Fruit fly (Drosophila melanogaster) whole organism, wandering third instar larva: ENCODE results near the gene CG4629.

Experiments
- CrebA ChIP-seq: fragments of 200-800 bp; sonication (Bioruptor generic); optimal IDR thresholded peaks from 2 replicates; lab custom pipeline; 2016; ENCODE audit warnings: missing biosample characterization, mild to moderate bottlenecking, missing genetic modification characterization, borderline replicate concordance
- Dfd ChIP-seq: fragments of >200 bp; optimal IDR thresholded peaks from 2 replicates; lab custom pipeline; 2017; ENCODE audit warnings: missing biosample characterization, missing genetic modification characterization
- GATAd ChIP-seq: sonication (Bioruptor generic); optimal IDR thresholded peaks from 2 replicates; lab custom pipeline; 2016; ENCODE audit warnings: missing biosample characterization, missing genetic modification characterization
- Hr83 ChIP-seq: fragments of 200-300 bp; sonication (Bioruptor generic); optimal IDR thresholded peaks from 2 replicates; lab custom pipeline; 2016; ENCODE audit warnings: missing biosample characterization, mild to moderate bottlenecking, missing genetic modification characterization, moderate library complexity; ENCODE audit not compliant: poor library complexity, severe bottlenecking
- OdsH ChIP-seq: fragments of 200-800 bp; sonication (Bioruptor generic); optimal IDR thresholded peaks from 2 replicates; lab custom pipeline; 2016; ENCODE audit warnings: missing biosample characterization, mild to moderate bottlenecking, missing genetic modification characterization
- Rel ChIP-seq, 2 experiments: fragments of 200-800 bp; sonication (Bioruptor generic) in 1 of 2; optimal IDR thresholded peaks; 2 replicates in 1 of 2; 3 replicates in 1 of 2; lab custom pipeline; 2016 to 2019; ENCODE audit warnings: mild to moderate bottlenecking in 2 of 2, missing biosample characterization in 2 of 2, missing genetic modification characterization in 2 of 2, moderate library complexity in 1 of 2
- Sp1 ChIP-seq: fragments of 200-800 bp; sonication (Bioruptor generic); optimal IDR thresholded peaks from 3 replicates; lab custom pipeline; 2019; ENCODE audit warnings: missing biosample characterization, mild to moderate bottlenecking, missing genetic modification characterization, moderate library complexity
- Vsx2 ChIP-seq: fragments of 200-300, 225-300 bp; sonication (Bioruptor generic); optimal IDR thresholded peaks from 2 replicates; lab custom pipeline; 2018; ENCODE audit warnings: missing biosample characterization, missing genetic modification characterization; ENCODE audit not compliant: partially characterized antibody
- dl ChIP-seq, 2 experiments: fragments of 175-275, 200-275 bp in 1 of 2; fragments of 200-275 bp in 1 of 2; sonication (Bioruptor generic); optimal IDR thresholded peaks; lab custom pipeline; 2018; ENCODE audit warnings: mild to moderate bottlenecking in 2 of 2, missing biosample characterization in 2 of 2, missing genetic modification characterization in 2 of 2, moderate library complexity in 2 of 2; ENCODE audit not compliant: partially characterized antibody in 2 of 2, insufficient read depth in 1 of 2
- dsf ChIP-seq: sonication (Bioruptor generic); optimal IDR thresholded peaks from 2 replicates; lab custom pipeline; 2016; ENCODE audit warnings: missing biosample characterization, missing genetic modification characterization, borderline replicate concordance
- foxo ChIP-seq, 2 experiments: fragments of 200-800 bp; sonication (Bioruptor generic); optimal IDR thresholded peaks; 2 replicates in 1 of 2; 3 replicates in 1 of 2; lab custom pipeline; 2016 to 2017; ENCODE audit warnings: missing biosample characterization in 2 of 2, missing genetic modification characterization in 2 of 2
- fru ChIP-seq: fragments of 200-800 bp; sonication (Bioruptor generic); optimal IDR thresholded peaks from 3 replicates; lab custom pipeline; 2016; ENCODE audit warnings: missing biosample characterization, mild to moderate bottlenecking, missing genetic modification characterization

DNA sequence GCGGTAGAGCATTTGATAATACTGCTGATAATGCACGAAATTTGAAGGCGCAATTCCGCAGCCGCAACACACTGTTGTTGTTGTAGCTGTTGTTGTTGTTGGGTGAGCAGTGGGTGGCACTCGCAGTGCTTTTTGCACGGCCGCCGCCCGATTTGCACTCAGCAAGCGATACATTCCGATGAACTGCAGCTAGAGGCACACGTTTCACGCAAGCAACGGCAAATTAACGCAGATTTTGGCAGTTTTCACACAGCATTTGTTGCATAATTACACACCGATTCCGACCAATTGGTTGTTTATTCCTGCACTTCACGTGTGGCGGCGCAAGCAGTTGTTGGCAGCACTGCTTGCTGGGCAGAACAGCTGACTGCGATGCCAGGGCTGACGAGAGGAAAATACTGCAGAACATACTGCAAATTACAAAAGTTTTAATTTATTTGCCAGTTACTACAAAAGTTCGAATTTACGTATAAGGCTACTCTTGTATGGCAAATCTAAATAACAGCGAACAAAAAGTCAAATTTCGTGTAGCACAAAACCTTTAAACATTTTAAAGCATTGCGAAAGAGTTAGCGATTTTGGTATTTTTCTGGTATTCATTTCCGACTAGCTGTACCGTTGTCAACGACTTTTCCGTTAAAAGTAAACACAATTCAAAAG lies 5.9 kb upstream of the CG4629 start, which contains the start of the genes PolrMT and CG14339:
- no peak for TF ChIP-seq dl (GFP tag; optimal IDR thresholded peaks at IDR 0.05; lab: Kevin White, UChicago; ENCODE audit: insufficient read depth in 1 of 2, partially characterized antibody in 2 of 2)
- no peak for TF ChIP-seq dsf
- no peak for TF ChIP-seq CrebA (GFP tag; lab: Kevin White, UChicago)
- TF ChIP-seq OdsH (GFP tag; lab: Kevin White, UChicago), result no peak
- no peak for TF ChIP-seq Rel (GFP tag; optimal IDR thresholded peaks at IDR 0.05; lab: Kevin White, UChicago)
- peak; percentile 36 for TF ChIP-seq Rel (tag; optimal IDR thresholded peaks at IDR 0.05; lab: Kevin White, UChicago)
- no peak for TF ChIP-seq Vsx2 (GFP tag; lab: Kevin White, UChicago)
- no peak for TF ChIP-seq fru (GFP tag; lab: Kevin White, UChicago)
- TF ChIP-seq Hr83 (GFP tag; lab: Kevin White, UChicago), result no peak
- TF ChIP-seq GATAd, result no peak
- TF ChIP-seq Dfd (GFP tag; lab: Kevin White, UChicago), result no peak
- no peak for TF ChIP-seq Sp1
- TF ChIP-seq foxo (GFP tag; optimal IDR thresholded peaks at IDR 0.05; lab: Kevin White, UChicago), result no peak
